Worm (Caenorhabditis elegans) whole organism, dauer: Measurements from ENCODE around the gene lrpc-1.

Experiments used
- unc-62 ChIP-seq: sonication (generic microtip); optimal IDR thresholded peaks from 2 replicates; lab custom pipeline; 2017; ENCODE audit warnings: missing biosample characterization, missing genetic modification reagents, missing genetic modification characterization

Gene lrpc-1

ce11 chrV:5570433-5570832, 42.6 kb downstream of the lrpc-1 start, which contains the start of gene glb-6:
Gene glb-6, minus strand, starts transcription at chrV:5570533.
- no peak for TF ChIP-seq unc-62

ce11 chrV:5567119-5567518, 45.9 kb downstream of the lrpc-1 start, which contains the start of gene C18C4.7:
Gene C18C4.7, minus strand, starts transcription at chrV:5567219.
- TF ChIP-seq unc-62, result no peak

ce11 chrV:5559882-5560281, 53.1 kb downstream of the lrpc-1 start:
- TF ChIP-seq unc-62, result no peak
